Worm (Caenorhabditis elegans): ENCODE data around the gene T08G5.2.

ce11 chrV:14005812-14006211, 20.3 kb downstream of the T08G5.2 start, which contains the start of gene ric-7:
- TF ChIP-seq klf-2 (GFP tag; conservative IDR thresholded peaks at IDR 0.05) (no peak), ref-1 (GFP tag; conservative IDR thresholded peaks at IDR 0.05) (no peak), flt-1 (GFP tag; IDR thresholded peaks at IDR 0.05) (no peak), cog-1 (tag; optimal IDR thresholded peaks at IDR 0.05) (no peak), T22C8.4 (GFP tag; IDR thresholded peaks at IDR 0.05) (no peak), med-1 (GFP tag; optimal IDR thresholded peaks at IDR 0.05; ENCODE audit: insufficient read depth) (no peak)
